Fruit fly (Drosophila melanogaster) whole organism, embryonic: ENCODE data around the gene smo.

Experiments
- ATbp ChIP-seq: fragments of 200-800 bp; sonication (Bioruptor generic); optimal IDR thresholded peaks from 2 replicates; lab custom pipeline; 2017; ENCODE audit warnings: missing biosample characterization, mild to moderate bottlenecking, missing genetic modification characterization, missing genetic modification reagents
- CG10654 ChIP-seq: fragments of 200-800 bp; sonication (Bioruptor generic); optimal IDR thresholded peaks from 2 replicates; lab custom pipeline; 2016; ENCODE audit warnings: missing biosample characterization, missing genetic modification characterization
- CG10959 ChIP-seq: fragments of 200-800 bp; sonication (Bioruptor generic); IDR thresholded peaks from 2 replicates; pipeline ENCODE4 v1.3.6; 2022; ENCODE audit warnings: missing biosample characterization, missing genetic modification characterization
- CG12104 ChIP-seq: fragments of 200-800 bp; sonication (Bioruptor generic); optimal IDR thresholded peaks from 3 replicates; lab custom pipeline; 2016; ENCODE audit warnings: missing biosample characterization, missing genetic modification characterization
- CG12219 ChIP-seq: fragments of 200-800 bp; sonication (Bioruptor generic); optimal IDR thresholded peaks from 3 replicates; lab custom pipeline; 2018; ENCODE audit warnings: missing biosample characterization, mild to moderate bottlenecking, missing genetic modification characterization
- CG14965 ChIP-seq: fragments of 200-800 bp; sonication (Bioruptor generic); optimal IDR thresholded peaks from 2 replicates; lab custom pipeline; 2016; ENCODE audit warnings: missing biosample characterization, missing genetic modification characterization, borderline replicate concordance
- CG15514 ChIP-seq: fragments of 200-800 bp; sonication (Bioruptor generic); optimal IDR thresholded peaks from 3 replicates; lab custom pipeline; 2017; ENCODE audit warnings: missing biosample characterization, missing genetic modification characterization, mild to moderate bottlenecking, moderate library complexity, missing genetic modification reagents
- CG17328 ChIP-seq: fragments of 200-800 bp; sonication (Bioruptor generic); IDR thresholded peaks from 2 replicates; pipeline ENCODE4 v1.3.6; 2022; ENCODE audit warnings: missing biosample characterization, missing genetic modification characterization
- CG17912 ChIP-seq: fragments of 200-800 bp; sonication (Bioruptor generic); optimal IDR thresholded peaks from 2 replicates; lab custom pipeline; 2018; ENCODE audit warnings: missing biosample characterization, mild to moderate bottlenecking, missing genetic modification characterization
- CG2712 ChIP-seq: fragments of 200-800 bp; optimal IDR thresholded peaks from 3 replicates; lab custom pipeline; 2019; ENCODE audit warnings: missing biosample characterization, mild to moderate bottlenecking, missing genetic modification characterization, moderate library complexity
- CG3407 ChIP-seq: fragments of 200-800 bp; sonication (Bioruptor generic); optimal IDR thresholded peaks from 2 replicates; lab custom pipeline; 2018; ENCODE audit warnings: missing biosample characterization, mild to moderate bottlenecking, missing genetic modification characterization
- CG34422 ChIP-seq: fragments of 200-800 bp; sonication (Bioruptor generic); IDR thresholded peaks from 3 replicates; pipeline ENCODE4 v1.3.6; 2022; ENCODE audit warnings: missing biosample characterization, missing genetic modification characterization
- CG3726 ChIP-seq: fragments of 200-800 bp; sonication (Bioruptor generic); IDR thresholded peaks from 3 replicates; pipeline ENCODE4, ENCODE4 v1.3.6; 2022; ENCODE audit warnings: missing biosample characterization, missing genetic modification characterization
- CG3838 ChIP-seq: fragments of 200-800 bp; sonication (Bioruptor generic); optimal IDR thresholded peaks from 3 replicates; lab custom pipeline; 2016; ENCODE audit warnings: missing biosample characterization, missing genetic modification characterization
- CG4282 ChIP-seq: fragments of 200-800 bp; sonication (Bioruptor generic); optimal IDR thresholded peaks from 2 replicates; lab custom pipeline; 2016; ENCODE audit warnings: missing biosample characterization, missing genetic modification characterization
- CG4404 ChIP-seq: fragments of 200-800 bp; sonication (Bioruptor generic); IDR thresholded peaks from 2 replicates; pipeline ENCODE4 v1.3.6; 2022; ENCODE audit warnings: missing biosample characterization, missing genetic modification characterization
- CG6272 ChIP-seq: fragments of 200-800 bp; sonication (Bioruptor generic); IDR thresholded peaks from 2 replicates; pipeline ENCODE4 v1.3.6; 2022; ENCODE audit warnings: missing biosample characterization, missing genetic modification characterization
- CG7556 ChIP-seq: fragments of 200-800 bp; sonication (Bioruptor generic); optimal IDR thresholded peaks from 2 replicates; lab custom pipeline; 2017; ENCODE audit warnings: missing biosample characterization, mild to moderate bottlenecking, missing genetic modification characterization
- CG8944 ChIP-seq: fragments of 200-800 bp; sonication (Bioruptor generic); optimal IDR thresholded peaks from 3 replicates; lab custom pipeline; 2016; ENCODE audit warnings: missing biosample characterization, missing genetic modification characterization
- CG9215 ChIP-seq: fragments of 200-800 bp; sonication (Bioruptor generic); IDR thresholded peaks from 2 replicates; pipeline ENCODE4 v1.3.6; 2022; ENCODE audit warnings: missing biosample characterization, missing genetic modification characterization
- CG9437 ChIP-seq: fragments of 200-800 bp; sonication (Bioruptor generic); optimal IDR thresholded peaks from 2 replicates; lab custom pipeline; 2018; ENCODE audit warnings: missing biosample characterization, mild to moderate bottlenecking, missing genetic modification characterization
- CG9727 ChIP-seq: fragments of 200-800 bp; sonication (Bioruptor generic); optimal IDR thresholded peaks from 3 replicates; lab custom pipeline; 2017; ENCODE audit warnings: missing biosample characterization, mild to moderate bottlenecking, missing genetic modification characterization
- CG9932 ChIP-seq: fragments of 200-800 bp; sonication (Bioruptor generic); IDR thresholded peaks from 2 replicates; pipeline ENCODE4 v1.3.6; 2022; ENCODE audit warnings: missing biosample characterization, missing genetic modification characterization
- Chrac-16 ChIP-seq: fragments of 200-800 bp; sonication (Bioruptor generic); optimal IDR thresholded peaks from 3 replicates; lab custom pipeline; 2016; ENCODE audit warnings: missing biosample characterization, missing genetic modification characterization
- Deaf1 ChIP-seq: fragments of 200-800 bp; optimal IDR thresholded peaks from 3 replicates; lab custom pipeline; 2019; ENCODE audit warnings: missing biosample characterization, mild to moderate bottlenecking, missing genetic modification characterization, moderate library complexity
- Dip3 ChIP-seq: fragments of 200-800 bp; sonication (Bioruptor generic); optimal IDR thresholded peaks from 3 replicates; lab custom pipeline; 2016; ENCODE audit warnings: missing biosample characterization, missing genetic modification characterization
- Dp ChIP-seq: fragments of 200-800 bp; sonication (Bioruptor generic); optimal IDR thresholded peaks from 2 replicates; lab custom pipeline; 2018; ENCODE audit warnings: missing biosample characterization, mild to moderate bottlenecking, missing genetic modification characterization, moderate library complexity
- Eip74EF ChIP-seq, 2 experiments: fragments of 200-800 bp in 1 of 2; fragments of >200 bp in 1 of 2; sonication (Bioruptor generic) in 1 of 2; optimal IDR thresholded peaks; 2 replicates each; lab custom pipeline; 2017 to 2019; ENCODE audit warnings: missing biosample characterization in 2 of 2, missing genetic modification characterization in 2 of 2, mild to moderate bottlenecking in 1 of 2, moderate library complexity in 1 of 2
- Fer3 ChIP-seq: fragments of 200-800 bp; sonication (Bioruptor generic); optimal IDR thresholded peaks from 2 replicates; lab custom pipeline; 2018; ENCODE audit warnings: missing biosample characterization, mild to moderate bottlenecking, missing genetic modification characterization, moderate library complexity
- NC2α ChIP-seq: fragments of 200-800 bp; sonication (Bioruptor generic); optimal IDR thresholded peaks from 2 replicates; lab custom pipeline; 2016; ENCODE audit warnings: missing biosample characterization, missing genetic modification characterization
- NK7.1 ChIP-seq: fragments of 200-800 bp; sonication (Bioruptor generic); optimal IDR thresholded peaks from 3 replicates; lab custom pipeline; 2016; ENCODE audit warnings: missing biosample characterization, missing genetic modification characterization
- Optix ChIP-seq: fragments of 200-800 bp; sonication (Bioruptor generic); IDR thresholded peaks from 3 replicates; pipeline ENCODE4 v1.3.6; 2022; ENCODE audit warnings: missing biosample characterization, missing genetic modification characterization
- Xbp1 ChIP-seq: fragments of 200-800 bp; sonication (Bioruptor generic); optimal IDR thresholded peaks from 3 replicates; lab custom pipeline; 2016; ENCODE audit warnings: missing biosample characterization, mild to moderate bottlenecking, missing genetic modification characterization
- ara ChIP-seq: fragments of 200-800 bp; sonication (Bioruptor generic); IDR thresholded peaks from 2 replicates; pipeline ENCODE4 v1.3.6; 2022; ENCODE audit warnings: missing biosample characterization, missing genetic modification characterization
- cas ChIP-seq: fragments of 200-800 bp; sonication (Bioruptor generic); IDR thresholded peaks from 2 replicates; pipeline ENCODE4 v1.3.6; 2022; ENCODE audit warnings: missing biosample characterization, missing genetic modification characterization
- ci ChIP-seq: fragments of 200-800 bp; sonication (Bioruptor generic); IDR thresholded peaks from 3 replicates; pipeline ENCODE4 v1.3.6; 2022; ENCODE audit warnings: missing biosample characterization, missing genetic modification characterization
- crc ChIP-seq: fragments of 200-800 bp; sonication (Bioruptor generic); optimal IDR thresholded peaks from 2 replicates; lab custom pipeline; 2016; ENCODE audit warnings: missing biosample characterization, missing genetic modification characterization
- dmrt11E ChIP-seq: fragments of 200-800 bp; sonication (Bioruptor generic); optimal IDR thresholded peaks from 3 replicates; lab custom pipeline; 2018; ENCODE audit warnings: missing biosample characterization, mild to moderate bottlenecking, missing genetic modification characterization, moderate library complexity
- dmrt99B ChIP-seq: fragments of 200-800 bp; sonication (Bioruptor generic); optimal IDR thresholded peaks from 2 replicates; lab custom pipeline; 2018; ENCODE audit warnings: missing biosample characterization, mild to moderate bottlenecking, missing genetic modification characterization, moderate library complexity
- gce ChIP-seq: fragments of 200-800 bp; sonication (Bioruptor generic); IDR thresholded peaks from 3 replicates; pipeline ENCODE4 v1.3.6; 2022; ENCODE audit warnings: missing biosample characterization, missing genetic modification characterization
- h ChIP-seq: fragments of >200 bp; optimal IDR thresholded peaks from 2 replicates; lab custom pipeline; 2017
- hbn ChIP-seq: fragments of 200-800 bp; sonication (Bioruptor generic); IDR thresholded peaks from 2 replicates; pipeline ENCODE4 v1.3.6; 2022; ENCODE audit warnings: missing biosample characterization, missing genetic modification characterization; ENCODE audit not compliant: partially characterized antibody
- hth ChIP-seq: fragments of >200 bp; optimal IDR thresholded peaks from 2 replicates; lab custom pipeline; 2017; ENCODE audit warnings: inconsistent platforms
- ken ChIP-seq: fragments of 200-800 bp; sonication (Bioruptor generic); IDR thresholded peaks from 3 replicates; pipeline ENCODE4 v1.3.6; 2022; ENCODE audit warnings: missing biosample characterization, missing genetic modification characterization
- otp ChIP-seq: fragments of 200-800 bp; sonication (Bioruptor generic); IDR thresholded peaks from 3 replicates; pipeline ENCODE4, ENCODE4 v1.3.6; 2022; ENCODE audit warnings: missing biosample characterization, missing genetic modification characterization
- peb ChIP-seq: fragments of 200-800 bp; sonication (Bioruptor generic); IDR thresholded peaks from 2 replicates; pipeline ENCODE4 v1.3.6; 2022; ENCODE audit warnings: missing biosample characterization, missing genetic modification characterization
- sc ChIP-seq, 3 experiments: fragments of >200 bp in 2 of 3; fragments of 200-800 bp in 1 of 3; sonication (Bioruptor generic) in 1 of 3; optimal IDR thresholded peaks; 2 replicates in 2 of 3; 3 replicates in 1 of 3; lab custom pipeline; 2017; ENCODE audit warnings: mild to moderate bottlenecking in 1 of 3, missing biosample characterization in 1 of 3, missing genetic modification characterization in 1 of 3, missing genetic modification reagents in 1 of 3
- sim ChIP-seq: fragments of 200-800 bp; sonication (Bioruptor generic); IDR thresholded peaks from 2 replicates; pipeline ENCODE4 v1.3.6; 2022; ENCODE audit warnings: missing biosample characterization, missing genetic modification characterization
- sima ChIP-seq: fragments of 200-800 bp; sonication (Bioruptor generic); optimal IDR thresholded peaks from 2 replicates; lab custom pipeline; 2016; ENCODE audit warnings: missing biosample characterization, missing genetic modification characterization
- tup ChIP-seq: fragments of 200-800 bp; sonication (Bioruptor generic); optimal IDR thresholded peaks from 2 replicates; lab custom pipeline; 2016; ENCODE audit warnings: missing biosample characterization, mild to moderate bottlenecking, missing genetic modification characterization, moderate library complexity
- wek ChIP-seq: fragments of 200-800 bp; sonication (Bioruptor generic); optimal IDR thresholded peaks from 3 replicates; lab custom pipeline; 2018; ENCODE audit warnings: missing biosample characterization, mild to moderate bottlenecking, missing genetic modification characterization, moderate library complexity
- yki ChIP-seq: fragments of >200 bp; optimal IDR thresholded peaks from 3 replicates; lab custom pipeline; 2018

smo gene

DNA sequence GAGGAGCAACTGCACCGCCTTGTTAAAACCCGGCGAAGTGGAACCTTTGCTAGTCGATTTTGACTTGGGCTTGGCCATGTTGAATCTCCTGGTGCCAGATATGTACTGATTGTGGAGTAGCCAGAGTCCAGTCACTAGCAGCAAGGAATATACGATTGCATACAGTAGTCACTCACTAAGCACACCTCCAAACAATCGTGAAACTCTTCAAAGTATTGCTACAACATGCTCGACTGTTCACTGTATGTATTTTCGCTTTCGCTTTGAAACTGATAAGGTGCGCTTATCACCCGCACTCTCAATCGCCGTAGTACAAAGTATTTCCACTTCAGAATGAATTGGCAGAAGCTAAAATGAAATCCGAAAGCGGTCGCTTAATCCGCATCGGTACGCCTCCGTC lies 9.0 kb downstream of the smo start (continued):
- TF ChIP-seq CG12104 (GFP tag; lab: Kevin White, UChicago): peak; percentile 13
- peak; percentile 39 for TF ChIP-seq tup (GFP tag; lab: Kevin White, UChicago)
- no peak for TF ChIP-seq Eip74EF (GFP tag; optimal IDR thresholded peaks at IDR 0.05; lab: Kevin White, UChicago)
- peak; percentile 42 for TF ChIP-seq CG2712
- no peak for TF ChIP-seq CG3407
- TF ChIP-seq ATbp (GFP tag; lab: Kevin White, UChicago): peak; percentile 45
- peak; percentile 26 for TF ChIP-seq NC2α
- TF ChIP-seq Optix (GFP tag; lab: Robert Waterston, UW): peak; percentile 75
- TF ChIP-seq CG3726 (GFP tag; lab: Robert Waterston, UW): no peak
- peak; percentile 40 for TF ChIP-seq CG17912 (GFP tag; lab: Kevin White, UChicago)
- TF ChIP-seq Fer3 (tag; lab: Kevin White, UChicago): peak; percentile 83
- 0 out of 2 replicates have a peak, but pooled peaks have one; percentile 41 for TF ChIP-seq CG10959 (GFP tag; lab: Robert Waterston, UW)
- peak; percentile 61 for TF ChIP-seq CG17328 (GFP tag; lab: Robert Waterston, UW)
- TF ChIP-seq CG12219 (GFP tag; lab: Kevin White, UChicago): peak; percentile 65
- peak; percentile 65 for TF ChIP-seq dmrt99B
- TF ChIP-seq ci (GFP tag; lab: Robert Waterston, UW): peak; percentile 78
- TF ChIP-seq ara (GFP tag; lab: Robert Waterston, UW): no peak; the same call in 1 of the 2 replicates
- TF ChIP-seq CG34422: peak; percentile 65
- no peak for TF ChIP-seq CG4404 (GFP tag; lab: Robert Waterston, UW)
- peak; percentile 30 for TF ChIP-seq CG7556
- TF ChIP-seq Chrac-16 (GFP tag; lab: Kevin White, UChicago): peak; percentile 58
- TF ChIP-seq CG9932 (GFP tag; lab: Robert Waterston, UW): peak; percentile 86
- no peak for TF ChIP-seq CG14965 (GFP tag; lab: Kevin White, UChicago)
- TF ChIP-seq h (lab: Kevin White, UChicago): no peak
- no peak for TF ChIP-seq Dp (GFP tag; lab: Kevin White, UChicago)
- no peak for TF ChIP-seq CG9727
- 0 out of 2 replicates have a peak, but pooled peaks have one; percentile 36 for TF ChIP-seq CG9215 (GFP tag; lab: Robert Waterston, UW)
- no peak for TF ChIP-seq CG9437 (GFP tag; lab: Kevin White, UChicago)
- TF ChIP-seq sim (GFP tag; lab: Robert Waterston, UW): no peak
- no peak for TF ChIP-seq sima (GFP tag; lab: Kevin White, UChicago)
- peak; percentile 77; the same call in 2 of the 3 replicates for TF ChIP-seq ken (GFP tag; lab: Robert Waterston, UW)
- TF ChIP-seq CG6272 (GFP tag; lab: Robert Waterston, UW): peak; percentile 35; the same call in 1 of the 2 replicates
- no peak for TF ChIP-seq sc (optimal IDR thresholded peaks at IDR 0.05; lab: Kevin White, UChicago)
- no peak for TF ChIP-seq sc (GFP tag; optimal IDR thresholded peaks at IDR 0.05; lab: Kevin White, UChicago)
- TF ChIP-seq wek (GFP tag; lab: Kevin White, UChicago): no peak
- peak; percentile 77 for TF ChIP-seq Dip3 (GFP tag; lab: Kevin White, UChicago)
- peak; percentile 46 for TF ChIP-seq crc (GFP tag; lab: Kevin White, UChicago)
- TF ChIP-seq Deaf1 (tag; lab: Kevin White, UChicago): peak; percentile 49
- no peak for TF ChIP-seq peb
- peak; percentile 64 for TF ChIP-seq otp (GFP tag; lab: Robert Waterston, UW)
- TF ChIP-seq Xbp1: peak; percentile 75
- TF ChIP-seq cas: peak; percentile 58; the same call in 1 of the 2 replicates
- TF ChIP-seq CG10654 (GFP tag; lab: Kevin White, UChicago): peak; percentile 26
- no peak for TF ChIP-seq NK7.1 (GFP tag; lab: Kevin White, UChicago)
- TF ChIP-seq CG15514 (GFP tag; lab: Kevin White, UChicago): peak; percentile 79
- TF ChIP-seq CG3838 (GFP tag; lab: Kevin White, UChicago): no peak
- no peak for TF ChIP-seq CG4282 (GFP tag; lab: Kevin White, UChicago)
- no peak for TF ChIP-seq hth (lab: Kevin White, UChicago)
- TF ChIP-seq dmrt11E (tag; lab: Kevin White, UChicago): no peak
- no peak for TF ChIP-seq yki (lab: Kevin White, UChicago)
- no peak for TF ChIP-seq hbn (GFP tag; lab: Robert Waterston, UW)
- peak; percentile 11; the same call in 1 of the 3 replicates for TF ChIP-seq gce (GFP tag; lab: Robert Waterston, UW)
- TF ChIP-seq CG8944 (GFP tag; lab: Kevin White, UChicago): peak; percentile 54
